Worm (Caenorhabditis elegans): ENCODE measurements around the gene ugt-65.

Gene ugt-65

DNA sequence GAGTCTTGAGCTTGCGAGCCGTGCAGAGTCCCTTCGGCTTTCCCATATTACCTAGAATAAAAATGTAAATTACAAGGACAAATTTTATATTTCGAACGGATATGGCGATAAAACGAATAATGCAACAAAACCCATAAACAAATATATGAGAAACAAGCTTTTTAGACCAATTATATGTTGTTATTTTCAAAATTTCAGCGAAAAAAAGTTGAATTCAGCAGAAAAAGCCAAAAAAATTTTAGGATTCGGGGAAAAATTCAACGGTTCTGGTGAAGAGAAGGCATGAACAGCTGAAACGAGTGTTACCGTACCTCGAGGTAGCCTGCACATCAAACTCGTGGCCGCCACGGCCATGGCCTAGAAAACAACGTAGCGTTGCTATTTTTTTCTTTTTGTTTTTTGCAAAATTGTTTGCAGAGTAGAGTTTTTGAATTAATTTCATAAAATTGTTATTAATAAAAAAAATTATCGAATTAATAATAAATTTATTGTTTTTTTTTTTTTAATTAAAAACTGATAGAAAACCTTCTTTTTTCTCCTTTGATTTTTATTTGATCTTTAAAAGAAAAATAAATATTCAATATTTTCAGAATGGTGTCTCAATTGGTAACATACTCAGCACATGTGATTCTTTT, 29.4 kb upstream of the ugt-65 start, which contains the start of the genes rps-23 and dpm-3 (continued):
- TF ChIP-seq lin-1 (GFP tag; IDR thresholded peaks at IDR 0.05) = peak; percentile 85
- TF ChIP-seq ceh-20 (GFP tag; IDR thresholded peaks at IDR 0.05) = peak; percentile 91
- TF ChIP-seq zag-1 (tag; optimal IDR thresholded peaks at IDR 0.05) = peak; percentile 67
- peak in 1 of 2 experiments; percentile 97 for TF ChIP-seq hif-1 (tag; optimal IDR thresholded peaks at IDR 0.05)
- peak; percentile 88 for TF ChIP-seq nhr-102 (tag; optimal IDR thresholded peaks at IDR 0.05)
- peak; percentile 91 for TF ChIP-seq duxl-1 (tag; optimal IDR thresholded peaks at IDR 0.05; ENCODE audit: poor library complexity)
- peak; percentile 63 for TF ChIP-seq nhr-48 (tag; optimal IDR thresholded peaks at IDR 0.05)
- TF ChIP-seq spr-1 (tag; optimal IDR thresholded peaks at IDR 0.05) = peak; percentile 61
- TF ChIP-seq ceh-32 (tag; optimal IDR thresholded peaks at IDR 0.05; ENCODE audit: poor library complexity) = peak; percentile 26
- peak; percentile 93 for TF ChIP-seq nhr-11 (tag; optimal IDR thresholded peaks at IDR 0.05)
- TF ChIP-seq nhr-25 (tag; optimal IDR thresholded peaks at IDR 0.05; ENCODE audit: borderline replicate concordance, insufficient read depth) = peak; percentile 89
- peak; percentile 89 for TF ChIP-seq zfp-2 (tag; optimal IDR thresholded peaks at IDR 0.05)
- no peak for TF ChIP-seq R02D3.7 (tag; optimal IDR thresholded peaks at IDR 0.05)
- no peak for TF ChIP-seq ztf-11 (tag; optimal IDR thresholded peaks at IDR 0.05)
- TF ChIP-seq nhr-10 (tag; optimal IDR thresholded peaks at IDR 0.05) = no peak
- TF ChIP-seq ceh-44 (GFP tag; IDR thresholded peaks at IDR 0.05) = peak; percentile 90
- no peak for TF ChIP-seq lin-39 (tag; optimal IDR thresholded peaks at IDR 0.05)
- no peak for TF ChIP-seq ceh-82 (tag; optimal IDR thresholded peaks at IDR 0.05)
- no peak for TF ChIP-seq cey-2 (tag; optimal IDR thresholded peaks at IDR 0.05; ENCODE audit: borderline replicate concordance, insufficient read depth)
- TF ChIP-seq lin-38 (GFP tag; IDR thresholded peaks at IDR 0.05) = peak; percentile 90

DNA sequence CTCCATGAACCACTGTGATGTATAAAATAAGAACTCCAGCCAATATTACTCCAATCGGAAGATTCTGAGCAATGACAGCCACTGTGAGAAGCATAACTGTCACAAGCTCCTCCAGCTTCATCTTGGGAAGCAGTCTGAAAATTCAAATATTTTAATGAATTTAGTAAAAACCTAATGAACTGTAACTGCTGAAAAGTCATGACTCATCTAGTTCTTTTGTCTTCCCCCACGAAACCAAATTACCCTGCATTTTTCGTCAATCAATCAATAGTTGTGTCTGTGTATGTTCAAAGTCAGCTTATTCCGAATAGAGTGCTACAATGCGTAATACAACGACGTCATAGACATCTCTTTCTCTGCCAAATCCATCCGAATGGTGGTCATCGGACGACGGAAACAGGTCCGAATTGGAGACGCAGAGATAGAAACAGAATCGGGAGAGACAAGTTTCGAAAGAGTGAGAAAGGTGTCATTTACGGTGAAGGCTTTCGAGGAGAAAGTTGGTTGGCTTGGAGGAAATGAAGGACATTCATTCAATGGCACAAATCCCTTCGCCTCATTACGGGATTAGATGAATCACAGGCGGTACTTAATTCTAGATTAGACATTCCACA, 23.7 kb upstream of the ugt-65 start:
- peak in 1 of 2 experiments; percentile 57 for TF ChIP-seq unc-62 (GFP tag; optimal IDR thresholded peaks at IDR 0.05 in 1 of 2)
- no peak for TF ChIP-seq unc-62 (tag; optimal IDR thresholded peaks at IDR 0.05)
- no peak for TF ChIP-seq egl-27 (tag; optimal IDR thresholded peaks at IDR 0.05)
- no peak for TF ChIP-seq F37D6.2 (tag; optimal IDR thresholded peaks at IDR 0.05)
- peak in 1 of 2 experiments; percentile 51 for TF ChIP-seq lsy-2 (tag; optimal IDR thresholded peaks at IDR 0.05)
- no peak for TF ChIP-seq R02D3.7 (tag; optimal IDR thresholded peaks at IDR 0.05)
- TF ChIP-seq ZK337.2 (GFP tag; IDR thresholded peaks at IDR 0.05) = no peak
- no peak for TF ChIP-seq madf-9 (GFP tag; conservative IDR thresholded peaks at IDR 0.05)
- no peak for TF ChIP-seq dmd-8 (GFP tag; IDR thresholded peaks at IDR 0.05)
- TF ChIP-seq ceh-20 (GFP tag; IDR thresholded peaks at IDR 0.05) = no peak
- TF ChIP-seq hlh-11 (tag; optimal IDR thresholded peaks at IDR 0.05) = peak; percentile 52
- peak; percentile 13 for TF ChIP-seq dpl-1 (GFP tag; optimal IDR thresholded peaks at IDR 0.05)
- TF ChIP-seq zag-1 (tag; optimal IDR thresholded peaks at IDR 0.05) = no peak
- peak; percentile 46 for TF ChIP-seq nhr-48 (tag; optimal IDR thresholded peaks at IDR 0.05)
- TF ChIP-seq zfp-2 (tag; optimal IDR thresholded peaks at IDR 0.05) = no peak
- TF ChIP-seq attf-4 (tag; optimal IDR thresholded peaks at IDR 0.05) = no peak
- TF ChIP-seq nhr-25 (tag; optimal IDR thresholded peaks at IDR 0.05; ENCODE audit: borderline replicate concordance, insufficient read depth) = peak; percentile 8
- TF ChIP-seq nhr-28 (tag; optimal IDR thresholded peaks at IDR 0.05) = peak; percentile 48
- TF ChIP-seq set-16 (GFP tag; IDR thresholded peaks at IDR 0.05) = no peak
- TF ChIP-seq ama-1 (optimal IDR thresholded peaks at IDR 0.05) = no peak
- peak; percentile 81 for TF ChIP-seq aha-1 (tag)
- peak; percentile 59 for TF ChIP-seq hlh-30 (tag; optimal IDR thresholded peaks at IDR 0.05; ENCODE audit: insufficient read depth)
- TF ChIP-seq mxl-3 (GFP tag; optimal IDR thresholded peaks at IDR 0.05) = peak; percentile 44
- TF ChIP-seq T26A8.4 (GFP tag; IDR thresholded peaks at IDR 0.05) = no peak
